Worm (Caenorhabditis elegans) whole organism, L3 larva: ENCODE data around the gene faah-4.
A peak's percentile ranks its signal among the peaks of the same experiment; 100 is the strongest.

Experiments used
- R02D3.7 ChIP-seq: fragments of 150-350 bp; optimal IDR thresholded peaks from 2 replicates; lab custom pipeline; 2014; ENCODE audit warnings: missing biosample characterization, missing genetic modification characterization
- ZK546.5 ChIP-seq: sonication (generic microtip); optimal IDR thresholded peaks from 2 replicates; lab custom pipeline; 2017; ENCODE audit warnings: missing biosample characterization, missing genetic modification characterization
- aly-2 ChIP-seq: fragments of 150-350 bp; optimal IDR thresholded peaks from 2 replicates; lab custom pipeline; 2014; ENCODE audit warnings: missing biosample characterization, missing genetic modification characterization
- ama-1 ChIP-seq: fragments of 150-350 bp; optimal IDR thresholded peaks from 2 replicates; lab custom pipeline; 2018
- ceh-16 ChIP-seq: sonication (generic microtip); optimal IDR thresholded peaks from 2 replicates; lab custom pipeline; 2017; ENCODE audit warnings: missing biosample characterization, missing genetic modification characterization
- ceh-28 ChIP-seq: fragments of 150-350 bp; optimal IDR thresholded peaks from 2 replicates; lab custom pipeline; 2014; ENCODE audit warnings: missing biosample characterization, missing genetic modification reagents, missing genetic modification characterization
- ceh-82 ChIP-seq: fragments of 150-350 bp; optimal IDR thresholded peaks from 2 replicates; lab custom pipeline; 2014; ENCODE audit warnings: missing biosample characterization, missing genetic modification characterization
- ceh-9 ChIP-seq: sonication (generic microtip); optimal IDR thresholded peaks from 2 replicates; lab custom pipeline; 2018; ENCODE audit warnings: missing biosample characterization, missing genetic modification characterization
- daf-12 ChIP-seq: fragments of 150-350 bp; optimal IDR thresholded peaks from 2 replicates; lab custom pipeline; 2014; ENCODE audit warnings: missing biosample characterization, missing genetic modification reagents, missing genetic modification characterization
- egl-27 ChIP-seq: sonication (generic microtip); optimal IDR thresholded peaks from 4 replicates; lab custom pipeline; 2017; ENCODE audit warnings: missing biosample characterization, missing genetic modification reagents, missing genetic modification characterization
- egl-5 ChIP-seq: fragments of 150-350 bp; optimal IDR thresholded peaks from 2 replicates; lab custom pipeline; 2017; ENCODE audit warnings: missing biosample characterization, missing genetic modification reagents, missing genetic modification characterization, inconsistent platforms
- elt-1 ChIP-seq: fragments of 150-350 bp; optimal IDR thresholded peaks from 2 replicates; lab custom pipeline; 2014; ENCODE audit warnings: missing biosample characterization, missing genetic modification characterization
- elt-2 ChIP-seq: sonication (generic microtip); optimal IDR thresholded peaks from 2 replicates; lab custom pipeline; 2016; ENCODE audit warnings: missing genetic modification reagents, mild to moderate bottlenecking, missing genetic modification characterization, missing compliant biosample characterization
- elt-3 ChIP-seq, 3 experiments: fragments of 150-350 bp in 1 of 3; sonication (generic microtip) in 2 of 3; optimal IDR thresholded peaks; 2 replicates in 2 of 3; 4 replicates in 1 of 3; lab custom pipeline; 2014 to 2017; ENCODE audit warnings: missing biosample characterization in 3 of 3, missing genetic modification characterization in 3 of 3
- eor-1 ChIP-seq, 2 experiments: fragments of 150-350 bp; optimal IDR thresholded peaks; 2 replicates each; lab custom pipeline; 2014 to 2018; ENCODE audit warnings: missing biosample characterization in 2 of 2, missing genetic modification characterization in 2 of 2
- fkh-10 ChIP-seq: sonication (generic microtip); optimal IDR thresholded peaks from 2 replicates; lab custom pipeline; 2017; ENCODE audit warnings: missing biosample characterization, missing genetic modification reagents, missing genetic modification characterization
- fkh-2 ChIP-seq: fragments of 150-350 bp; optimal IDR thresholded peaks from 2 replicates; lab custom pipeline; 2014; ENCODE audit warnings: missing biosample characterization, missing genetic modification reagents, missing genetic modification characterization
- fos-1 ChIP-seq: fragments of 150-350 bp; optimal IDR thresholded peaks from 2 replicates; lab custom pipeline; 2014; ENCODE audit warnings: missing biosample characterization, missing genetic modification characterization
- hmg-11 ChIP-seq: sonication (generic microtip); optimal IDR thresholded peaks from 2 replicates; lab custom pipeline; 2016; ENCODE audit warnings: missing genetic modification characterization, missing compliant biosample characterization
- jun-1 ChIP-seq: fragments of 150-350 bp; optimal IDR thresholded peaks from 2 replicates; lab custom pipeline; 2014; ENCODE audit warnings: missing biosample characterization, missing genetic modification reagents, missing genetic modification characterization
- lin-15B ChIP-seq: fragments of 150-350 bp; optimal IDR thresholded peaks from 2 replicates; lab custom pipeline; 2014; ENCODE audit warnings: missing biosample characterization, missing genetic modification characterization
- lin-39 ChIP-seq: fragments of 150-350 bp; optimal IDR thresholded peaks from 2 replicates; lab custom pipeline; 2018; ENCODE audit warnings: missing biosample characterization, missing genetic modification reagents, missing genetic modification characterization
- lsy-12 ChIP-seq: sonication (generic microtip); optimal IDR thresholded peaks from 2 replicates; lab custom pipeline; 2016; ENCODE audit warnings: mild to moderate bottlenecking, missing genetic modification characterization, missing compliant biosample characterization
- mdl-1 ChIP-seq: fragments of 150-350 bp; optimal IDR thresholded peaks from 2 replicates; lab custom pipeline; 2014; ENCODE audit warnings: missing biosample characterization, missing genetic modification characterization
- mml-1 ChIP-seq: fragments of 150-350 bp; sonication (generic microtip); optimal IDR thresholded peaks from 3 replicates; lab custom pipeline; 2014; ENCODE audit warnings: missing biosample characterization, missing genetic modification characterization
- nfya-1 ChIP-seq: sonication (generic microtip); optimal IDR thresholded peaks from 2 replicates; lab custom pipeline; 2017; ENCODE audit warnings: missing genetic modification characterization, mild to moderate bottlenecking, missing compliant biosample characterization, antibody characterized with exemption, moderate library complexity; ENCODE audit not compliant: insufficient read depth
- nhr-11 ChIP-seq: fragments of 150-350 bp; optimal IDR thresholded peaks from 2 replicates; lab custom pipeline; 2014; ENCODE audit warnings: missing biosample characterization, missing genetic modification characterization
- nhr-12 ChIP-seq: fragments of 150-350 bp; optimal IDR thresholded peaks from 2 replicates; lab custom pipeline; 2014; ENCODE audit warnings: missing biosample characterization, missing genetic modification characterization
- nhr-23 ChIP-seq: fragments of 150-350 bp; optimal IDR thresholded peaks from 2 replicates; lab custom pipeline; 2014; ENCODE audit warnings: missing biosample characterization, missing genetic modification reagents, missing genetic modification characterization
- nhr-237 ChIP-seq: fragments of 150-350 bp; optimal IDR thresholded peaks from 2 replicates; lab custom pipeline; 2014; ENCODE audit warnings: missing biosample characterization, missing genetic modification characterization
- nhr-25 ChIP-seq: sonication (generic microtip); optimal IDR thresholded peaks from 2 replicates; lab custom pipeline; 2017; ENCODE audit warnings: missing biosample characterization, missing genetic modification characterization
- nhr-28 ChIP-seq: fragments of 150-350 bp; optimal IDR thresholded peaks from 2 replicates; lab custom pipeline; 2014; ENCODE audit warnings: missing biosample characterization, missing genetic modification characterization
- nhr-43 ChIP-seq: sonication (generic microtip); optimal IDR thresholded peaks from 2 replicates; lab custom pipeline; 2016; ENCODE audit warnings: mild to moderate bottlenecking, missing genetic modification characterization, missing compliant biosample characterization; ENCODE audit not compliant: poor library complexity, severe bottlenecking
- nhr-67 ChIP-seq: fragments of 150-350 bp; optimal IDR thresholded peaks from 2 replicates; lab custom pipeline; 2014; ENCODE audit warnings: missing biosample characterization, missing genetic modification characterization
- nhr-76 ChIP-seq: fragments of 150-350 bp; sonication (generic microtip); optimal IDR thresholded peaks from 5 replicates; lab custom pipeline; 2014; ENCODE audit warnings: missing biosample characterization, missing genetic modification characterization
- nhr-77 ChIP-seq: fragments of 150-350 bp; optimal IDR thresholded peaks from 2 replicates; lab custom pipeline; 2014; ENCODE audit warnings: missing biosample characterization, missing genetic modification characterization
- pha-4 ChIP-seq: fragments of 150-350 bp; optimal IDR thresholded peaks from 2 replicates; lab custom pipeline; 2014; ENCODE audit warnings: missing biosample characterization, missing genetic modification reagents, missing genetic modification characterization
- pqm-1 ChIP-seq: fragments of 150-350 bp; optimal IDR thresholded peaks from 2 replicates; lab custom pipeline; 2017; ENCODE audit warnings: missing biosample characterization, missing genetic modification characterization, inconsistent platforms
- sea-2 ChIP-seq: fragments of 150-350 bp; sonication (generic microtip); optimal IDR thresholded peaks from 4 replicates; lab custom pipeline; 2014; ENCODE audit warnings: missing biosample characterization, missing genetic modification reagents, missing genetic modification characterization
- skn-1 ChIP-seq: fragments of 150-350 bp; optimal IDR thresholded peaks from 2 replicates; lab custom pipeline; 2014; ENCODE audit warnings: missing biosample characterization, missing genetic modification characterization
- snpc-4 ChIP-seq: fragments of 150-350 bp; optimal IDR thresholded peaks from 2 replicates; lab custom pipeline; 2014; ENCODE audit warnings: missing biosample characterization, missing genetic modification characterization
- tbx-2 ChIP-seq: sonication (generic microtip); optimal IDR thresholded peaks from 2 replicates; lab custom pipeline; 2016; ENCODE audit warnings: mild to moderate bottlenecking, missing genetic modification characterization, missing compliant biosample characterization
- unc-39 ChIP-seq: sonication (generic microtip); optimal IDR thresholded peaks from 4 replicates; lab custom pipeline; 2017; ENCODE audit warnings: missing biosample characterization, missing genetic modification characterization
- unc-62 ChIP-seq: fragments of 150-350 bp; sonication (generic microtip); optimal IDR thresholded peaks from 4 replicates; lab custom pipeline; 2014; ENCODE audit warnings: missing biosample characterization, missing genetic modification reagents, missing genetic modification characterization
- zag-1 ChIP-seq: fragments of 150-350 bp; optimal IDR thresholded peaks from 2 replicates; lab custom pipeline; 2014; ENCODE audit warnings: missing biosample characterization, missing genetic modification characterization
- ztf-11 ChIP-seq: fragments of 150-350 bp; optimal IDR thresholded peaks from 2 replicates; lab custom pipeline; 2014; ENCODE audit warnings: missing biosample characterization, missing genetic modification characterization
- ztf-4 ChIP-seq: fragments of 150-350 bp; optimal IDR thresholded peaks from 2 replicates; lab custom pipeline; 2014; ENCODE audit warnings: missing biosample characterization, missing genetic modification characterization

faah-4 gene

ce11 chrIII:11920187-11920785 is 10.6 kb upstream of the faah-4 start, which contains the start of the genes ccf-1 and trap-4:
ccf-1 (minus strand) TSS chrIII:11920237.
trap-4 (plus strand) TSS chrIII:11920735.
- TF ChIP-seq ama-1 (no peak), eor-1 (tag; optimal IDR thresholded peaks at IDR 0.05; lab: Kevin White, UChicago) (no peak), nhr-76 (tag; lab: Kevin White, UChicago) (no peak), pha-4 (tag; lab: Kevin White, UChicago) (peak; percentile 76), aly-2 (tag; lab: Kevin White, UChicago) (no peak), ceh-9 (no peak), hmg-11 (peak; percentile 22), nhr-23 (tag; lab: Kevin White, UChicago) (peak; percentile 61), nfya-1 (tag; lab: Kevin White, UChicago) (peak; percentile 89), nhr-67 (tag; lab: Kevin White, UChicago) (no peak), egl-27 (tag; lab: Kevin White, UChicago) (no peak), jun-1 (tag; lab: Kevin White, UChicago) (no peak), elt-2 (tag; lab: Kevin White, UChicago) (peak; percentile 26), nhr-25 (tag; lab: Kevin White, UChicago) (peak; percentile 66), elt-1 (tag; lab: Kevin White, UChicago) (no peak), snpc-4 (peak; percentile 54), nhr-12 (tag; lab: Kevin White, UChicago) (no peak), fkh-2 (tag; lab: Kevin White, UChicago) (no peak), tbx-2 (tag; lab: Kevin White, UChicago) (no peak), lin-39 (tag; lab: Kevin White, UChicago) (peak; percentile 35), R02D3.7 (tag; lab: Kevin White, UChicago) (peak; percentile 1), nhr-28 (no peak), unc-62 (no peak), egl-5 (tag; lab: Kevin White, UChicago) (no peak), nhr-11 (no peak), skn-1 (tag; lab: Kevin White, UChicago) (no peak), mdl-1 (tag; lab: Kevin White, UChicago) (no peak), nhr-77 (tag; lab: Kevin White, UChicago) (no peak), fos-1 (tag; lab: Kevin White, UChicago) (no peak), daf-12 (tag; lab: Kevin White, UChicago) (no peak), ZK546.5 (tag; lab: Kevin White, UChicago) (no peak), mml-1 (tag; lab: Kevin White, UChicago) (no peak), nhr-237 (tag; lab: Kevin White, UChicago) (no peak), elt-3 (tag; optimal IDR thresholded peaks at IDR 0.05; lab: Kevin White, UChicago) (no peak), ztf-4 (tag; lab: Kevin White, UChicago) (no peak), lin-15B (tag; lab: Kevin White, UChicago) (peak; percentile 76), ceh-16 (tag; lab: Kevin White, UChicago) (no peak), ceh-28 (tag; lab: Kevin White, UChicago) (peak; percentile 66), nhr-43 (tag; lab: Kevin White, UChicago) (no peak), ceh-82 (tag; lab: Kevin White, UChicago) (no peak), unc-39 (tag; lab: Kevin White, UChicago) (no peak), fkh-10 (GFP tag; lab: Kevin White, UChicago) (no peak), lsy-12 (tag; lab: Kevin White, UChicago) (no peak), sea-2 (no peak), pqm-1 (tag; lab: Kevin White, UChicago) (peak; percentile 14), zag-1 (tag; lab: Kevin White, UChicago) (no peak), ztf-11 (tag; lab: Kevin White, UChicago) (no peak)
